Worm (Caenorhabditis elegans) whole organism, late embryonic: Measurements from ENCODE around the gene hpo-33.

Experiments used
- C08G9.2 ChIP-seq: sonication (generic microtip); optimal IDR thresholded peaks from 2 replicates; lab custom pipeline; 2016; ENCODE audit warnings: mild to moderate bottlenecking, missing genetic modification characterization, moderate library complexity, missing compliant biosample characterization
- C38D4.7 ChIP-seq: fragments of 200-800 bp; sonication (Bioruptor generic); optimal IDR thresholded peaks from 2 replicates; lab custom pipeline; 2018; ENCODE audit warnings: mild to moderate bottlenecking, missing genetic modification characterization, moderate library complexity, missing compliant biosample characterization
- F13H6.1 ChIP-seq: sonication (generic microtip); optimal IDR thresholded peaks from 2 replicates; lab custom pipeline; 2016; ENCODE audit warnings: missing genetic modification characterization, missing compliant biosample characterization
- K09A11.1 ChIP-seq: sonication (generic microtip); optimal IDR thresholded peaks from 2 replicates; lab custom pipeline; 2017; ENCODE audit warnings: antibody characterized with exemption, mild to moderate bottlenecking, missing genetic modification characterization, missing compliant biosample characterization; ENCODE audit not compliant: insufficient read depth
- T23F11.4 ChIP-seq: fragments of 200-800 bp; sonication (Bioruptor generic); optimal IDR thresholded peaks from 2 replicates; lab custom pipeline; 2018; ENCODE audit warnings: mild to moderate bottlenecking, missing genetic modification characterization, missing compliant biosample characterization
- Y22D7AL.16 ChIP-seq: sonication (generic microtip); optimal IDR thresholded peaks from 2 replicates; lab custom pipeline; 2016; ENCODE audit warnings: missing genetic modification characterization, missing compliant biosample characterization
- ahr-1 ChIP-seq: sonication (generic microtip); optimal IDR thresholded peaks from 2 replicates; lab custom pipeline; 2016; ENCODE audit warnings: missing genetic modification characterization, missing compliant biosample characterization
- ama-1 ChIP-seq: fragments of 150-350 bp; optimal IDR thresholded peaks from 2 replicates; lab custom pipeline; 2014
- ceh-18 ChIP-seq: sonication (generic microtip); optimal IDR thresholded peaks from 2 replicates; lab custom pipeline; 2016; ENCODE audit warnings: missing genetic modification characterization, missing compliant biosample characterization
- ceh-30 ChIP-seq: fragments of 150-350 bp; optimal IDR thresholded peaks from 2 replicates; lab custom pipeline; 2014; ENCODE audit warnings: missing biosample characterization, missing genetic modification characterization
- ceh-48 ChIP-seq: sonication (generic microtip); optimal IDR thresholded peaks from 2 replicates; lab custom pipeline; 2016; ENCODE audit warnings: missing genetic modification characterization, inconsistent platforms, missing compliant biosample characterization
- ceh-6 ChIP-seq: fragments of 200-800 bp; sonication (Bioruptor generic); optimal IDR thresholded peaks from 2 replicates; lab custom pipeline; 2018; ENCODE audit warnings: mild to moderate bottlenecking, missing genetic modification characterization, missing compliant biosample characterization
- dve-1 ChIP-seq: sonication (generic microtip); optimal IDR thresholded peaks from 2 replicates; lab custom pipeline; 2017; ENCODE audit warnings: antibody characterized with exemption, mild to moderate bottlenecking, missing genetic modification characterization, missing compliant biosample characterization
- eyg-1 ChIP-seq: sonication (generic microtip); optimal IDR thresholded peaks from 2 replicates; lab custom pipeline; 2016; ENCODE audit warnings: missing genotype, missing genetic modification characterization, missing compliant biosample characterization
- fkh-10 ChIP-seq: fragments of 150-350 bp; optimal IDR thresholded peaks from 2 replicates; lab custom pipeline; 2014; ENCODE audit warnings: missing biosample characterization, missing genetic modification reagents, missing genetic modification characterization
- fkh-6 ChIP-seq: sonication (generic microtip); optimal IDR thresholded peaks from 2 replicates; lab custom pipeline; 2016; ENCODE audit warnings: missing genetic modification characterization, missing compliant biosample characterization
- gmeb-2 ChIP-seq: sonication (generic microtip); optimal IDR thresholded peaks from 2 replicates; lab custom pipeline; 2016; ENCODE audit warnings: missing genetic modification characterization, inconsistent platforms, missing compliant biosample characterization
- hlh-13 ChIP-seq: fragments of 200-800 bp; sonication (Bioruptor generic); optimal IDR thresholded peaks from 2 replicates; lab custom pipeline; 2018; ENCODE audit warnings: mild to moderate bottlenecking, missing genetic modification characterization, missing compliant biosample characterization
- hlh-15 ChIP-seq: sonication (generic microtip); optimal IDR thresholded peaks from 2 replicates; lab custom pipeline; 2016; ENCODE audit warnings: missing genetic modification characterization, missing compliant biosample characterization
- hlh-30 ChIP-seq: sonication (generic microtip); optimal IDR thresholded peaks from 2 replicates; lab custom pipeline; 2017; ENCODE audit warnings: antibody characterized with exemption, missing genetic modification characterization, missing compliant biosample characterization; ENCODE audit not compliant: insufficient read depth
- hlh-6 ChIP-seq: sonication (generic microtip); optimal IDR thresholded peaks from 2 replicates; lab custom pipeline; 2016; ENCODE audit warnings: missing genotype, missing genetic modification characterization, missing compliant biosample characterization
- madf-2 ChIP-seq: sonication (generic microtip); optimal IDR thresholded peaks from 2 replicates; lab custom pipeline; 2017; ENCODE audit warnings: missing genetic modification characterization, missing compliant biosample characterization
- nfya-1 ChIP-seq: sonication (generic microtip); optimal IDR thresholded peaks from 2 replicates; lab custom pipeline; 2017; ENCODE audit warnings: missing genetic modification characterization, mild to moderate bottlenecking, missing compliant biosample characterization, antibody characterized with exemption, moderate library complexity
- nhr-11 ChIP-seq: fragments of 150-350 bp; optimal IDR thresholded peaks from 2 replicates; lab custom pipeline; 2014; ENCODE audit warnings: missing biosample characterization, missing genetic modification characterization
- odd-2 ChIP-seq: sonication (generic microtip); optimal IDR thresholded peaks from 2 replicates; lab custom pipeline; 2017; ENCODE audit warnings: antibody characterized with exemption, mild to moderate bottlenecking, missing genetic modification characterization, missing compliant biosample characterization
- pat-9 ChIP-seq: fragments of 200-800 bp; sonication (Bioruptor generic); optimal IDR thresholded peaks from 2 replicates; lab custom pipeline; 2018; ENCODE audit warnings: mild to moderate bottlenecking, missing genetic modification characterization, moderate library complexity, missing compliant biosample characterization
- pha-2 ChIP-seq: sonication (generic microtip); optimal IDR thresholded peaks from 2 replicates; lab custom pipeline; 2017; ENCODE audit warnings: mild to moderate bottlenecking, missing genetic modification characterization, missing compliant biosample characterization
- pqm-1 ChIP-seq: sonication (generic microtip); optimal IDR thresholded peaks from 2 replicates; lab custom pipeline; 2016; ENCODE audit warnings: missing genetic modification characterization, missing compliant biosample characterization
- ref-2 ChIP-seq: sonication (generic microtip); optimal IDR thresholded peaks from 2 replicates; lab custom pipeline; 2016; ENCODE audit warnings: missing genetic modification characterization, missing compliant biosample characterization
- rnt-1 ChIP-seq: sonication (generic microtip); optimal IDR thresholded peaks from 2 replicates; lab custom pipeline; 2016; ENCODE audit warnings: missing genetic modification characterization, missing compliant biosample characterization
- sdc-2 ChIP-seq: sonication (generic microtip); optimal IDR thresholded peaks from 2 replicates; lab custom pipeline; 2016; ENCODE audit warnings: missing genotype, missing genetic modification characterization, missing compliant biosample characterization
- sox-2 ChIP-seq: fragments of 200-800 bp; sonication (Bioruptor generic); IDR thresholded peaks from 2 replicates; pipeline ENCODE4 v1.3.6; 2022; ENCODE audit warnings: missing genetic modification reagents, missing genetic modification characterization, missing compliant biosample characterization
- sox-4 ChIP-seq: sonication (generic microtip); optimal IDR thresholded peaks from 2 replicates; lab custom pipeline; 2017; ENCODE audit warnings: mild to moderate bottlenecking, missing genetic modification characterization, inconsistent platforms, missing compliant biosample characterization
- tbx-7 ChIP-seq: sonication (generic microtip); optimal IDR thresholded peaks from 2 replicates; lab custom pipeline; 2016; ENCODE audit warnings: missing genotype, missing genetic modification characterization, missing compliant biosample characterization
- unc-3 ChIP-seq, 2 experiments: fragments of 200-800 bp in 1 of 2; sonication (Bioruptor generic) in 1 of 2; sonication (generic microtip) in 1 of 2; conservative IDR thresholded peaks in 1 of 2; optimal IDR thresholded peaks in 1 of 2; 2 replicates each; pipeline versions ENCODE4 v1.3.6 to Lab custom; 2016 to 2022; ENCODE audit warnings: missing compliant biosample characterization in 2 of 2, missing genetic modification characterization in 2 of 2, missing genetic modification reagents in 1 of 2
- unc-42 ChIP-seq: sonication (generic microtip); optimal IDR thresholded peaks from 2 replicates; lab custom pipeline; 2016; ENCODE audit warnings: missing genotype, missing genetic modification characterization, missing compliant biosample characterization
- unc-55 ChIP-seq: sonication (generic microtip); optimal IDR thresholded peaks from 2 replicates; lab custom pipeline; 2017; ENCODE audit warnings: missing biosample characterization, missing genetic modification reagents, missing genetic modification characterization
- unc-86 ChIP-seq: sonication (generic microtip); optimal IDR thresholded peaks from 2 replicates; lab custom pipeline; 2016; ENCODE audit warnings: missing genetic modification characterization, missing compliant biosample characterization
- ztf-16 ChIP-seq: sonication (generic microtip); optimal IDR thresholded peaks from 2 replicates; lab custom pipeline; 2017; ENCODE audit warnings: missing genetic modification characterization, missing compliant biosample characterization

The hpo-33 gene

DNA sequence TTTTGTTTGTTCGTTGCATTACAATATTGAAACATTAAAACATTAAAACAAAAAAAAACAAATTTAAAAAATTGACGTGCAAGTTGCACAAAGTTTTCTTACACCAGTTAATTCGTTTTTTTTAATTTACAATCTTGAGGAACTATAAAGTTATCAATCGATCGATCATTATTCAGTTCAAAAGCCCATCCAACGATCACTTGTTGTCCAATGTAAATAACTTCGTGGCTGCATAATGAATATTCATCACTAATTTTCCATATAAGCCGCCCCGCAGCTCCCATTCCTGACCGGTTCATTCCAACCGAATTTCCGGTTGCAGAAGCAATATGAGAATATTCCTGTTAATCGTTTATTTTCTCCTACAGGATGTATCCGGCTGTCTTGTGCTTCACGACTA lies at the start of gene hpo-33:
TSS of gene hpo-33 (plus strand) at position 301 of the 400 bp plus-strand sequence.
- TF ChIP-seq hlh-15: no peak
- TF ChIP-seq rnt-1 (tag; lab: Kevin White, UChicago): no peak
- no peak for TF ChIP-seq unc-3 (GFP tag; conservative IDR thresholded peaks at IDR 0.05; lab: Robert Waterston, UW)
- TF ChIP-seq unc-3 (tag; optimal IDR thresholded peaks at IDR 0.05; lab: Kevin White, UChicago): no peak
- no peak for TF ChIP-seq F13H6.1
- TF ChIP-seq dve-1 (tag; lab: Kevin White, UChicago): no peak

DNA sequence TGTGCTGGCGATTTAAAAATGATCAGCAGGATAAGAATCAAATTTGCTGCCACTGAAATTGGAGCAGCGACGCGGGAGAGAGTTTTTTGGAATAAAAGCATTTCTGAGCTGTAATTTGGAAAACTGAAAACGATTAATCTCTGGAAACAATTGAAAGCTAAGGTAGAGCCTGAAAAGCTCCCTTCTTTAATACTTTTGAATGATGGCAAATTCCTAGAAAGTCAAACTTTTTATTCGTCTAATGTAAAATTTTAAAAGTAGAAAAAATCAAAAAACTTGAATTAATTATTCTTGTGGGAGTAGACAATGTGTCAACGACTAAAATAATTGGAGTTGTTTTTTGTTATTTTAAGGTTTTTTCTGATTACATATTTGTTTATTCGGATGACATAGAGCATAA lies 42.2 kb upstream of the hpo-33 start, which contains the start of gene str-217:
TSS of gene str-217 (minus strand) at position 101 of the 400 bp plus-strand sequence.
- TF ChIP-seq hlh-13 (GFP tag; lab: Kevin White, UChicago) (no peak), gmeb-2 (tag; lab: Kevin White, UChicago) (no peak), unc-55 (no peak)

DNA sequence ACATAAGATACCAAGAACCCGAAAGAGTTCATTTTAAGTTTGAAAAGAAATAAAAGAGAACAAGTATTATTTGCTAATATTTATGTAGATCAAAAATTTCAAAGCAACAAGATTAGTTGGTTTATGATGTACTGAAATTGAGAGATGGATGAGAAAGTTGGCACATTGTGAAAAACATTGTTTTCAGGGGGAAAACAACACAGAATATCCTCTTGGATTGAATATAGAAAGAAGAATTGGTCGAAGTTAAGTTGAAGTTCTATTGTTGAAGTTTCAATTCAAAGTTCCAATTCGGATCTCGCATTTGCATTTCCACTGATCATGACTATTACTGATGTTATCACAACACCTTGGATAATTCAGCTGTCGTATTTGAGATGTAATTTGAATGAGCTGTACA lies 41.7 kb upstream of the hpo-33 start:
- no peak for TF ChIP-seq ceh-30 (tag; lab: Kevin White, UChicago)
- TF ChIP-seq hlh-30: no peak
- no peak for TF ChIP-seq sox-2 (GFP tag; lab: Robert Waterston, UW)
- TF ChIP-seq pat-9 (tag; lab: Kevin White, UChicago): no peak
- no peak for TF ChIP-seq hlh-13 (GFP tag; lab: Kevin White, UChicago)
- TF ChIP-seq Y22D7AL.16 (tag; lab: Kevin White, UChicago): no peak
- TF ChIP-seq odd-2 (tag; lab: Kevin White, UChicago): no peak

DNA sequence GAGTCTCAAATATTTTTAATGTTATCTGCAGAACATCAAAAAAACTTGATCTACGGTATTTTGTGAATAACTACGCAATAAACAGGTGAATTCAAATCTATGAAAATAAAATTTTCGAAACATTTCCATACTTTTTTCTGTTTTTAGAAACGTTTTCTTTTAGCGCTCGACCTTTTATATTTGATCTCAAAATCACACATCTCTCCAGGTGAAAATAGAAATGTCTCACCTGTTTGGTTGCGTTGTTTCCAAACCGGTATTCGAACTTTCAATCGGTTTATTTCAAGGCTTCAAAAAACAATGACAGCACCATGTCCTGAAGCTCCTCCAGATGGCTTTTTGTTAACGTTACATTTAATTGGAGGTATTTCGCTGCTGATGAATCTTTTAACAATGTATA lies 41.2 kb upstream of the hpo-33 start, which contains the start of gene sri-9:
TSS of gene sri-9 (plus strand) at position 301 of the 400 bp plus-strand sequence.
- TF ChIP-seq ceh-6 (GFP tag; lab: Kevin White, UChicago) (no peak), dve-1 (tag; lab: Kevin White, UChicago) (no peak), eyg-1 (tag; lab: Kevin White, UChicago) (no peak), nhr-11 (tag; lab: Kevin White, UChicago) (no peak), rnt-1 (tag; lab: Kevin White, UChicago) (no peak), pqm-1 (tag; lab: Kevin White, UChicago) (no peak), ahr-1 (tag; lab: Kevin White, UChicago) (no peak), K09A11.1 (tag; lab: Kevin White, UChicago) (no peak), T23F11.4 (GFP tag; lab: Kevin White, UChicago) (no peak), C38D4.7 (GFP tag; lab: Kevin White, UChicago) (no peak), hlh-6 (tag; lab: Kevin White, UChicago) (no peak), pha-2 (no peak), sox-4 (tag; lab: Kevin White, UChicago) (no peak), hlh-15 (no peak), nfya-1 (tag; lab: Kevin White, UChicago) (no peak), pat-9 (tag; lab: Kevin White, UChicago) (no peak), ceh-18 (tag; lab: Kevin White, UChicago) (no peak), ama-1 (lab: Kevin White, UChicago) (no peak), fkh-10 (GFP tag; lab: Kevin White, UChicago) (no peak), unc-42 (no peak)

DNA sequence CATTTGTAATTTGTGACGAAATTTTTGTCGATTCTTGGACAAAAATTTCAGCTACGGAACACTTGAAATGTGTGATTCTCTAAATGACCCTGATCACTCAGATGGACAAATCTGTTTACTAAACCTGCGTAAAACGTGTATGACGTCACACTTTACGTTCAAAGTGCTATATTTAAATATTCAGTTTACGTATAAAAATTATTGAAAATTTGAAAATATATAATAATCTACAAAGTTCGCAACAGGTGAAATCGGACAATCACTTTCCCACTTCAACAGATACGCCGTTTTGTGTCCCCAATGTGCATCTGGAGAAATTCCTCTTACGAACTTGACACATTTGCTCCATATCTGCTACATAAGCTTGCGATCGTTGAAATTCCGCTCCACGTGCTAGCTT lies 37.2 kb upstream of the hpo-33 start, which contains the start of gene srh-131:
TSS of gene srh-131 (plus strand) at position 301 of the 400 bp plus-strand sequence.
- no peak for TF ChIP-seq tbx-7 (tag; lab: Kevin White, UChicago)
- no peak for TF ChIP-seq unc-3 (GFP tag; conservative IDR thresholded peaks at IDR 0.05; lab: Robert Waterston, UW)
- no peak for TF ChIP-seq unc-3 (tag; optimal IDR thresholded peaks at IDR 0.05; lab: Kevin White, UChicago)
- TF ChIP-seq pqm-1 (tag; lab: Kevin White, UChicago): no peak
- no peak for TF ChIP-seq ztf-16 (tag; lab: Kevin White, UChicago)
- TF ChIP-seq sdc-2: no peak
- TF ChIP-seq unc-86 (tag; lab: Kevin White, UChicago): no peak
- no peak for TF ChIP-seq sox-4 (tag; lab: Kevin White, UChicago)
- no peak for TF ChIP-seq F13H6.1
- TF ChIP-seq ceh-48 (tag; lab: Kevin White, UChicago): no peak
- no peak for TF ChIP-seq K09A11.1 (tag; lab: Kevin White, UChicago)
- no peak for TF ChIP-seq C08G9.2 (tag; lab: Kevin White, UChicago)
- TF ChIP-seq fkh-6 (tag; lab: Kevin White, UChicago): no peak
- TF ChIP-seq madf-2 (tag; lab: Kevin White, UChicago): no peak
- TF ChIP-seq unc-55: no peak
- no peak for TF ChIP-seq ref-2 (tag; lab: Kevin White, UChicago)
- no peak for TF ChIP-seq rnt-1 (tag; lab: Kevin White, UChicago)
- no peak for TF ChIP-seq nfya-1 (tag; lab: Kevin White, UChicago)
- no peak for TF ChIP-seq eyg-1 (tag; lab: Kevin White, UChicago)
- TF ChIP-seq hlh-6 (tag; lab: Kevin White, UChicago): no peak
- TF ChIP-seq ceh-6 (GFP tag; lab: Kevin White, UChicago): no peak
